Worm (Caenorhabditis elegans): Measurements from ENCODE around the gene sucg-1.

The sucg-1 gene

ce11 chrIV:7747838-7748237, 19.1 kb downstream of the sucg-1 start, which contains the start of gene klo-1:
Gene klo-1 (minus strand): TSS chrIV:7748225.
- TF ChIP-seq ztf-29 (GFP tag; IDR thresholded peaks at IDR 0.05): no peak
- no peak for TF ChIP-seq klf-2 (GFP tag; conservative IDR thresholded peaks at IDR 0.05)
- no peak for TF ChIP-seq T22C8.4 (GFP tag; IDR thresholded peaks at IDR 0.05)
- no peak for TF ChIP-seq cog-1 (tag; optimal IDR thresholded peaks at IDR 0.05)
- no peak for TF ChIP-seq ref-1 (GFP tag; conservative IDR thresholded peaks at IDR 0.05)
- no peak for TF ChIP-seq flt-1 (GFP tag; IDR thresholded peaks at IDR 0.05)
- TF ChIP-seq tab-1 (GFP tag; IDR thresholded peaks at IDR 0.05): no peak
- no peak for TF ChIP-seq med-1 (GFP tag; optimal IDR thresholded peaks at IDR 0.05; ENCODE audit: insufficient read depth)
- no peak for TF ChIP-seq ztf-23 (GFP tag; IDR thresholded peaks at IDR 0.05)

ce11 chrIV:7753108-7753507, 24.4 kb downstream of the sucg-1 start, which contains the start of gene col-14:
Gene col-14 (plus strand): TSS chrIV:7753408.
- no peak for TF ChIP-seq ztf-23 (GFP tag; IDR thresholded peaks at IDR 0.05)
- TF ChIP-seq ztf-29 (GFP tag; IDR thresholded peaks at IDR 0.05): no peak
- TF ChIP-seq T22C8.4 (GFP tag; IDR thresholded peaks at IDR 0.05): no peak
- TF ChIP-seq ref-1 (GFP tag; conservative IDR thresholded peaks at IDR 0.05): no peak
- TF ChIP-seq cog-1 (tag; optimal IDR thresholded peaks at IDR 0.05): no peak
- no peak for TF ChIP-seq klf-2 (GFP tag; conservative IDR thresholded peaks at IDR 0.05)
- TF ChIP-seq tab-1 (GFP tag; IDR thresholded peaks at IDR 0.05): no peak
- no peak for TF ChIP-seq med-1 (GFP tag; optimal IDR thresholded peaks at IDR 0.05; ENCODE audit: insufficient read depth)
- no peak for TF ChIP-seq flt-1 (GFP tag; IDR thresholded peaks at IDR 0.05)

DNA sequence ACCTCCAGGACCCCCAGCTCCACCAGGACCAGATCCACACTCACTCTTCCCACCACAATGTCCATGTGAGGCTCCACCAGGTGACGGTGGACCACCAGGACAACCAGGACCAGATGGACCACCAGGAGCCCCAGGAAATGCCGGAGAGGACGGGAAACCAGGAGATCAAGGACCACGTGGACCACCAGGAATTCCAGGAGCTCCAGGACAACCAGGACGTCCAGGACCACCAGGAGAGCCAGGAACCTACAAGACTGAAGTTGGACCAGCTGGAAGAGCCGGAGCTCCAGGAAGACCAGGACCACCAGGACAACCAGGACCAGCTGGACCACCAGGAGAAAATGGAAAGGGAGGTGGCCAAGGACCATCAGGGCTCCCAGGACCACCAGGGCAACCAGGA, 25.4 kb downstream of the sucg-1 start:
- no peak for TF ChIP-seq ztf-23 (GFP tag; IDR thresholded peaks at IDR 0.05)
- TF ChIP-seq klf-2 (GFP tag; conservative IDR thresholded peaks at IDR 0.05): no peak
- TF ChIP-seq tab-1 (GFP tag; IDR thresholded peaks at IDR 0.05): no peak
- no peak for TF ChIP-seq ztf-29 (GFP tag; IDR thresholded peaks at IDR 0.05)
- TF ChIP-seq med-1 (GFP tag; optimal IDR thresholded peaks at IDR 0.05; ENCODE audit: insufficient read depth): no peak
- TF ChIP-seq ref-1 (GFP tag; conservative IDR thresholded peaks at IDR 0.05): no peak
- TF ChIP-seq T22C8.4 (GFP tag; IDR thresholded peaks at IDR 0.05): no peak

- TF ChIP-seq cog-1 (tag; optimal IDR thresholded peaks at IDR 0.05) (no peak), ref-1 (GFP tag; conservative IDR thresholded peaks at IDR 0.05) (no peak), flt-1 (GFP tag; IDR thresholded peaks at IDR 0.05) (no peak), ztf-29 (GFP tag; IDR thresholded peaks at IDR 0.05) (no peak), tab-1 (GFP tag; IDR thresholded peaks at IDR 0.05) (no peak), med-1 (GFP tag; optimal IDR thresholded peaks at IDR 0.05; ENCODE audit: insufficient read depth) (no peak), T22C8.4 (GFP tag; IDR thresholded peaks at IDR 0.05) (no peak), ztf-23 (GFP tag; IDR thresholded peaks at IDR 0.05) (no peak), klf-2 (GFP tag; conservative IDR thresholded peaks at IDR 0.05) (no peak)
Observed at ce11 chrIV:7757245-7757644, 28.5 kb downstream of the sucg-1 start, which contains the start of gene C46A5.4. Gene C46A5.4 (minus strand): TSS chrIV:7757345.

DNA sequence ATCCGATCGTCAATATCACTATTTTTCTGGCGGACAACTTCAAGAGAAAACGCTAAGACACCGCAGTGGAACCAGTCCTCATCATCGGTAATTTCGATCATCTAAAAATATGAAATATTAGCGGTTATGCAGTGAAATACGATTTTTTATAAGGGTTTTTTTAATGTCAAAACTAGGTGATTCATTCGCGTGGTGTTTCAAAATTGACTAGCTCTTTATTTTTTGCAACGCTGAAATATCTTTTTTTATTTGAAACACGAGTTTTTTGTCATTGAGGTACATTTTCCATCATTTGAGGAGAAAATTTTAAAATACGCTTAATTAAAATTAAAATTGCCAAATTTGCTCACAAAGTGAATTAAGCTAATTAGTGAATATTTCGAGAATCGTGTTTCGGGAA, 30.8 kb downstream of the sucg-1 start, which contains the start of gene dsb-3:
TSS of gene dsb-3 (minus strand) at position 101 of the 400 bp plus-strand sequence.
- TF ChIP-seq cog-1 (tag; optimal IDR thresholded peaks at IDR 0.05) (no peak), klf-2 (GFP tag; conservative IDR thresholded peaks at IDR 0.05) (no peak), med-1 (GFP tag; optimal IDR thresholded peaks at IDR 0.05; ENCODE audit: insufficient read depth) (no peak), flt-1 (GFP tag; IDR thresholded peaks at IDR 0.05) (no peak)

DNA sequence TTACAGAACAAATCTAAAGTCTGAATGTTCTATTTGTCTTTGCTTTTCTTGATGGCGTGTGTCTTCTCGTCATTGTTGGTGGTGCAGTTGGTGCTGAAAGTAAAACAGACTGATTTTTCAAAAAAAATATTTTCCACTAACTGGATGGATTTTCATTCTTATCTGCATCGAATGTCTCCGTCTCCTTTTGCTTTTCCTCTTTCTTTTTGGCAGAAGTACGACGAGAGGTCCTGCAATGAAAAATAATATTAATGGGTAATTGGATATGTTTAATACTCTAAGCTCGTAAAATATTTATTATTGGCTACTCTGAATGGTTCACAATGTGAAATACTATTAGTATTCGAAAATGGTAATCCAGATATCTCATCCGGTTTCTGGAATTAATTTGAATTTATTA, 31.4 kb downstream of the sucg-1 start, which contains the start of gene del-7:
TSS of gene del-7 (plus strand) at position 301 of the 400 bp plus-strand sequence.
- TF ChIP-seq tab-1 (GFP tag; IDR thresholded peaks at IDR 0.05) (no peak), ztf-29 (GFP tag; IDR thresholded peaks at IDR 0.05) (no peak), klf-2 (GFP tag; conservative IDR thresholded peaks at IDR 0.05) (no peak), flt-1 (GFP tag; IDR thresholded peaks at IDR 0.05) (no peak), ztf-23 (GFP tag; IDR thresholded peaks at IDR 0.05) (no peak), med-1 (GFP tag; optimal IDR thresholded peaks at IDR 0.05; ENCODE audit: insufficient read depth) (no peak), cog-1 (tag; optimal IDR thresholded peaks at IDR 0.05) (no peak), ref-1 (GFP tag; conservative IDR thresholded peaks at IDR 0.05) (no peak), T22C8.4 (GFP tag; IDR thresholded peaks at IDR 0.05) (no peak)

DNA sequence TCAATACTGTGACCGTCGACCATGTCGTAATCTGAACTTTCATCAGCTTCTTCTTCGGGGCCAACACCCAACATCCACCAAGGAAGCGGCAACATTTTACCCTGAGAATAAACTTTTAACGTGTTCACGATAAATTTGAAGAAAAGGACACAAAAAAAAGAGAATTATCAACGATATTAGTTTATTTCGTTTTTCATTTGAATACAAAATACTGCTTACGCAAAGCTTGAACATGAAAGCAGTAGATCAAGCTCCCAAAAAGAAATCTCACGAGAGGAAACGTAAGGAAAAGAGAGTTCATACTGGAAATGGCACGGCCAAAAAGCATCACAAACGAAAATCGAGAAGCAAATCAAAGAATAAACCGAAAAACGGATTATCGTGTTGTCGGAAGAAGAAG, 35.0 kb downstream of the sucg-1 start, which contains the start of the genes C46A5.6 and C46A5.1:
TSS of gene C46A5.6 (minus strand) at position 101 of the 400 bp plus-strand sequence.
TSS of gene C46A5.1 (plus strand) at position 184 of the 400 bp plus-strand sequence.
- TF ChIP-seq ztf-29 (GFP tag; IDR thresholded peaks at IDR 0.05) (no peak), ztf-23 (GFP tag; IDR thresholded peaks at IDR 0.05) (no peak), med-1 (GFP tag; optimal IDR thresholded peaks at IDR 0.05; ENCODE audit: insufficient read depth) (no peak), flt-1 (GFP tag; IDR thresholded peaks at IDR 0.05) (no peak), ref-1 (GFP tag; conservative IDR thresholded peaks at IDR 0.05) (no peak)

ce11 chrIV:7764319-7764718, 35.6 kb downstream of the sucg-1 start:
- TF ChIP-seq T22C8.4 (GFP tag; IDR thresholded peaks at IDR 0.05): no peak
- TF ChIP-seq tab-1 (GFP tag; IDR thresholded peaks at IDR 0.05): no peak
- TF ChIP-seq med-1 (GFP tag; optimal IDR thresholded peaks at IDR 0.05; ENCODE audit: insufficient read depth): no peak
- TF ChIP-seq ztf-23 (GFP tag; IDR thresholded peaks at IDR 0.05): no peak
- TF ChIP-seq flt-1 (GFP tag; IDR thresholded peaks at IDR 0.05): no peak
- no peak for TF ChIP-seq ztf-29 (GFP tag; IDR thresholded peaks at IDR 0.05)
- TF ChIP-seq ref-1 (GFP tag; conservative IDR thresholded peaks at IDR 0.05): no peak
- no peak for TF ChIP-seq klf-2 (GFP tag; conservative IDR thresholded peaks at IDR 0.05)
- TF ChIP-seq cog-1 (tag; optimal IDR thresholded peaks at IDR 0.05): no peak

ce11 chrIV:7770162-7770561, 41.4 kb downstream of the sucg-1 start, which contains the start of gene rdl-1:
Gene rdl-1 (minus strand): TSS chrIV:7770262.
- TF ChIP-seq klf-2 (GFP tag; conservative IDR thresholded peaks at IDR 0.05): no peak
- TF ChIP-seq ztf-23 (GFP tag; IDR thresholded peaks at IDR 0.05): no peak
- TF ChIP-seq ztf-29 (GFP tag; IDR thresholded peaks at IDR 0.05): no peak
- TF ChIP-seq med-1 (GFP tag; optimal IDR thresholded peaks at IDR 0.05; ENCODE audit: insufficient read depth): no peak
- no peak for TF ChIP-seq ref-1 (GFP tag; conservative IDR thresholded peaks at IDR 0.05)
- TF ChIP-seq flt-1 (GFP tag; IDR thresholded peaks at IDR 0.05): no peak
- no peak for TF ChIP-seq cog-1 (tag; optimal IDR thresholded peaks at IDR 0.05)
- TF ChIP-seq T22C8.4 (GFP tag; IDR thresholded peaks at IDR 0.05): no peak
- no peak for TF ChIP-seq tab-1 (GFP tag; IDR thresholded peaks at IDR 0.05)

ce11 chrIV:7774206-7774605, 45.5 kb downstream of the sucg-1 start, which contains the start of the genes hcf-1 and swd-2.2:
Gene hcf-1 (minus strand): TSS chrIV:7774275.
Gene swd-2.2 (plus strand): TSS chrIV:7774411.
- no peak for TF ChIP-seq klf-2 (GFP tag; conservative IDR thresholded peaks at IDR 0.05)
- TF ChIP-seq med-1 (GFP tag; optimal IDR thresholded peaks at IDR 0.05; ENCODE audit: insufficient read depth): no peak
- no peak for TF ChIP-seq cog-1 (tag; optimal IDR thresholded peaks at IDR 0.05)
- TF ChIP-seq T22C8.4 (GFP tag; IDR thresholded peaks at IDR 0.05): no peak
- no peak for TF ChIP-seq tab-1 (GFP tag; IDR thresholded peaks at IDR 0.05)
- no peak for TF ChIP-seq ztf-29 (GFP tag; IDR thresholded peaks at IDR 0.05)
- TF ChIP-seq flt-1 (GFP tag; IDR thresholded peaks at IDR 0.05): no peak
- no peak for TF ChIP-seq ref-1 (GFP tag; conservative IDR thresholded peaks at IDR 0.05)
- TF ChIP-seq ztf-23 (GFP tag; IDR thresholded peaks at IDR 0.05): no peak
